Fruit fly (Drosophila melanogaster): Measurements from ENCODE around the gene CG12516.

The CG12516 gene

DNA sequence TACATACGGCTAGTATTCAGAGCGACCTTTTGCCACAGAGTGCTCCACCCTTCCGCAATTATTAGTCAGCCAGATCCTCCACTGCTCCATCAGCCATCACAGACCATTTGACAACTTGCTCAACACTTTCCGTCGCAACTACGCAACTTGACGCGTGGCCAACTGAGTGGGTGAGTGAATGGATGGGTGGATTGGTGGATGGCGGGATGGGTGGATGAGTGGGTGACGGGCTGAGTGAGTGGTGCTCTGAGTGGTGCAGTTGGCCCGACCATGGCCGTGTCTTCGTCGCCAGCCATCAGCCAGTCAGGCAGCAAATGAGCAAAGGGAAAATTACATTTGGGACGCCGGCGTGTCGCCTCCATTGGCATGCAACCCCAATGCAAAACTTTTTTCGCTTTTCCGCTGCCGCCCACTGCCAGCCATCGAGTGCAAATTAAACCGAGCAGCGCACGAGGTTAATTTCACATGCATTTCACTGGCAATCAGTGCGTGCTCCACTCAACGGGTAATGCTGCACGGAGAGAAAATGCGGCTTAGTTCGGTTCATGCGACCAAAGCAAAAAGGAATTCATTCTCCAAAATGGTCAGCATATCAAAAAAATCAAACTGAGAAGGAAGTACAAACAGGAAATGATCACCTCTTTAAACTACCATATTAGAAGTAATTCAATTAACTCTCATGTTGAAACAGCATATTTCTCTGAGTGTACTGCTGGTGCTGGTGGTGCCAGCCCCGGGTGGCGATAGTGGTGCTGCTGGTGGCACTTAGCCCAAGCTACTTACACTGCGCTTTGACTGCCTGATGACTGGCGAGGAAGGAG is 3.7 kb upstream of the CG12516 start:
- TF ChIP-seq ttk (optimal IDR thresholded peaks at IDR 0.05) (no peak), insv (optimal IDR thresholded peaks at IDR 0.05) (no peak), psq (optimal IDR thresholded peaks at IDR 0.05) (no peak), h (optimal IDR thresholded peaks at IDR 0.05) (no peak), Sin3A (optimal IDR thresholded peaks at IDR 0.05) (no peak), Myc (optimal IDR thresholded peaks at IDR 0.05) (no peak)

- TF ChIP-seq Myc (optimal IDR thresholded peaks at IDR 0.05) (no peak), insv (optimal IDR thresholded peaks at IDR 0.05) (no peak), Sin3A (optimal IDR thresholded peaks at IDR 0.05) (no peak), psq (optimal IDR thresholded peaks at IDR 0.05) (no peak), ttk (optimal IDR thresholded peaks at IDR 0.05) (no peak), h (optimal IDR thresholded peaks at IDR 0.05) (no peak)
These were observed 1.6 kb upstream of the CG12516 start for dm6 chr3R:28305959-28306358.

DNA sequence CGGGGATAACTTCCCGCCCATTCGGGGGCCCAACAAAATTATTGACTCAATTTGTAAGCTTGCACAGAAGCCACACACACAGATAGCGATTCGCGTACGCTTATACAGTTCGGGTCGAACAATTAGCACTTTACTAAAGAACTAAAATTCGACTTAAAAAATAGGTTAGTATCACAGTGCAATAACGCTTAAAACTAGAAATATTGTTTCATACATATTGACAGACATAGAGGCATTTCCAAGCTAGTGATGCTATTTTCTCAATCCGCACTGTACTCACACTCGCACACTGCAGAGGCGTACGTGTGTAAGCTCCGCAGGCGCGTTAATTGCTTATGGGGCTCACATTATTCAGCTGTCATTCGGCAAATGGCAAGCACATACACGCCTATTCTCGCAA is 6.9 kb downstream of the CG12516 start:
- TF ChIP-seq Myc (optimal IDR thresholded peaks at IDR 0.05): no peak
- no peak for TF ChIP-seq psq (optimal IDR thresholded peaks at IDR 0.05)
- TF ChIP-seq Sin3A (optimal IDR thresholded peaks at IDR 0.05): no peak
- TF ChIP-seq h (optimal IDR thresholded peaks at IDR 0.05): no peak
- no peak for TF ChIP-seq ttk (optimal IDR thresholded peaks at IDR 0.05)
- TF ChIP-seq insv (optimal IDR thresholded peaks at IDR 0.05): no peak

DNA sequence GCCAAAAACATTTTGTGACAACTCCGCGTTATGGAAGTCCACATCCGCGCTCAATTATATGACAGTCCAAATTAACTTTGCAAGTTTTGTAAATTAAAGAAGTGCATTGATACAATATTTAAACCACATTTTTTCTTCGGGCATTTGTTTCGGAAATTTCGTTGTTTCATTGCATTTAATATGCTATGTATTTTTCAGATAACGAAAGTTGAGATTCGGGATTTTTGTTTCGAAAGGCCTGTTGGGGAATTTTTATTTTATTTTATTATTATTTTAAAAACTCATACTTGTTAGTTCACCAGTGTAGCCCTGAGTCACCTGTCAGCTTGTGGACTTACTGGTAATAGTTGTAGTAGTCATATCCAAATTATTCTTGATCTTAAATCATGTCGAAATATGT is 10.7 kb downstream of the CG12516 start, which contains the start of gene UQCR-14L:
Gene UQCR-14L, plus strand, starts transcription at position 301 of the 400 bp plus-strand sequence.
- TF ChIP-seq psq (optimal IDR thresholded peaks at IDR 0.05) (no peak), Sin3A (optimal IDR thresholded peaks at IDR 0.05) (no peak), ttk (optimal IDR thresholded peaks at IDR 0.05) (no peak), Myc (optimal IDR thresholded peaks at IDR 0.05) (no peak), insv (optimal IDR thresholded peaks at IDR 0.05) (no peak), h (optimal IDR thresholded peaks at IDR 0.05) (no peak)

DNA sequence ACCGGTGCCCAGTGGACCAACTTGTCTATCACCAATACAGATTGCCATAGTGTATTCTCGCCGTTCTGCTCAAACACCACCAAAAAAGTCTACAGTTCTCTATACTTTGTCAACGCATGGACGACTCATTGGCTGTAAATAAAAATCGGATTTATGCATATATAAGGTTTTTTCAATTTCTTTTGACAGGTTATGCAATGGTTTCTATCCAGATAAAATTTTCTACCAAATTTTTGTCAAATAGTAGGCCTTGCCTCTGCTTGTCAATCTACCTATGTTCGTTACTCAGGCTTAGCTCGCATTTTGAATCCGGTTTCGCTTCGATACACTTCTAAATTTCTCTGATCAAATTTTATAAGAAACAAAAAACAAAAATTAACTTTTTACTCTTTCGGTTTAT is 11.9 kb downstream of the CG12516 start, which contains the start of gene Mst98Cb:
Gene Mst98Cb, plus strand, starts transcription at position 301 of the 400 bp plus-strand sequence.
- TF ChIP-seq Myc (optimal IDR thresholded peaks at IDR 0.05) (no peak), insv (optimal IDR thresholded peaks at IDR 0.05) (no peak), psq (optimal IDR thresholded peaks at IDR 0.05) (no peak), h (optimal IDR thresholded peaks at IDR 0.05) (no peak), ttk (optimal IDR thresholded peaks at IDR 0.05) (no peak), Sin3A (optimal IDR thresholded peaks at IDR 0.05) (no peak)

dm6 chr3R:28291038-28291437 is 13.4 kb downstream of the CG12516 start, which contains the start of gene Mst98Ca:
Gene Mst98Ca (plus strand): TSS chr3R:28291338.
- TF ChIP-seq insv (optimal IDR thresholded peaks at IDR 0.05): no peak
- no peak for TF ChIP-seq psq (optimal IDR thresholded peaks at IDR 0.05)
- no peak for TF ChIP-seq ttk (optimal IDR thresholded peaks at IDR 0.05)
- no peak for TF ChIP-seq Myc (optimal IDR thresholded peaks at IDR 0.05)
- no peak for TF ChIP-seq h (optimal IDR thresholded peaks at IDR 0.05)
- TF ChIP-seq Sin3A (optimal IDR thresholded peaks at IDR 0.05): no peak

DNA sequence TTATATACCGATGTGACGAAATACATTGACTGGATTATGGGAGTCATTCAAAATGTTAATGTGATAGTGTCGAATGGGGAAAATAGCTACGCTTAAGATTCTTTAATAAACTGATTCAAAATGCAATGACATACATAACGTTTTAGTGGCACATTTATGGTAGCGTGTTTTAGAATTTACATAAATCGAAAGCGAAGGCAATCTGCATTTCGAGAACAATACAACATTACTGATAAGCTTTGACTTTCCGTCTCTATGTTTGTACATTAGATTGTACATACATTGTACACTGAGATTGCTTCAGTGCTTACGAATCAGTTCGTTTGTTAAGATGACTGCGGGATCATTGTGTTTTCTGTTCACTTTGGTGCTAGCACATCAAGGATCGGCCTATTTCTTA is 21.0 kb downstream of the CG12516 start, which contains the start of gene CG34437:
Gene CG34437, plus strand, starts transcription at position 301 of the 400 bp plus-strand sequence.
- no peak for TF ChIP-seq ttk (optimal IDR thresholded peaks at IDR 0.05)
- TF ChIP-seq insv (optimal IDR thresholded peaks at IDR 0.05): no peak
- no peak for TF ChIP-seq psq (optimal IDR thresholded peaks at IDR 0.05)
- no peak for TF ChIP-seq Myc (optimal IDR thresholded peaks at IDR 0.05)

DNA sequence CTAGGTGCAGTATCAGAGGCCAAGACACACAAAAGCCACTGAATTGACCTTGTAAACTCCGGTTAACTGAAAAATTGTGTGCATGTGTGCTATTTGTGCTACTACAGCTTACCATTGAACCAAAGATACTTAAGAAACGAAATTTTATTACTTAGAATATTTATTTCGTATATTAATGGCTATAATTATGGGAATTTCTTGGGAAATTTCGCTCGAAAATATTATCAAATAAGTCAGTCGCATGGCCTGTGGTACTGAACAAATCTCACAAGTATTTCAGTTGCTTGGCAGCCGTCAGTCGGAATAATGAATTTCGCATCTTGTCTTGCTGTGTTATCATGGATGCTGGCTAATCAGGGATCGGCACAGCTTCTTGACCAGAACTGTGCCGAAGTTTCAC is 22.1 kb downstream of the CG12516 start, which contains the start of gene CG34436:
Gene CG34436, plus strand, starts transcription at position 301 of the 400 bp plus-strand sequence.
- TF ChIP-seq Myc (optimal IDR thresholded peaks at IDR 0.05) (no peak), h (optimal IDR thresholded peaks at IDR 0.05) (no peak), psq (optimal IDR thresholded peaks at IDR 0.05) (no peak), ttk (optimal IDR thresholded peaks at IDR 0.05) (no peak), insv (optimal IDR thresholded peaks at IDR 0.05) (no peak), Sin3A (optimal IDR thresholded peaks at IDR 0.05) (no peak)

dm6 chr3R:28264673-28265072 is 39.7 kb downstream of the CG12516 start, which contains the start of gene CG43124:
Gene CG43124 (minus strand): TSS chr3R:28264773.
- TF ChIP-seq psq (optimal IDR thresholded peaks at IDR 0.05) (no peak), h (optimal IDR thresholded peaks at IDR 0.05) (no peak), insv (optimal IDR thresholded peaks at IDR 0.05) (no peak), Sin3A (optimal IDR thresholded peaks at IDR 0.05) (no peak), ttk (optimal IDR thresholded peaks at IDR 0.05) (no peak), Myc (optimal IDR thresholded peaks at IDR 0.05) (no peak)

DNA sequence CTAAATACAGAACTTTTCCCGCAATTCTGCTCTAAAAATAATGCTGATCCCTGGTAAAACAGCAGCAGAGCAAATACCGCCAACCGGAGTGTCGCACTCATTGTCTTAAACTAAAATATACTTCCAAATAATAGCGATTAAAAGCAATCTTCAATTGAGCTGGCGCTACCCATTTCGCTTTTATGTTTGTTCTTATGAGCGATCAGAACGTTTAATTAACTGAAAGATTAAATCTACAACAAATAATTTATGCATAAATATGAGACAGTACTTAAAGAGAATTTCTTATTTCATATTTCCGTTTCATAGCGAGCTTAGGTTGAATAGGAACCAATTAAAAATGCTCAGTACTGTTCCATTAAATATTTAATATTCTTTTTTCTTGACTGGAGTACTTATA is 40.9 kb downstream of the CG12516 start, which contains the start of gene CG43125:
Gene CG43125, minus strand, starts transcription at position 101 of the 400 bp plus-strand sequence.
- no peak for TF ChIP-seq ttk (optimal IDR thresholded peaks at IDR 0.05)
- TF ChIP-seq h (optimal IDR thresholded peaks at IDR 0.05): no peak
- TF ChIP-seq Myc (optimal IDR thresholded peaks at IDR 0.05): no peak
- TF ChIP-seq insv (optimal IDR thresholded peaks at IDR 0.05): no peak
- TF ChIP-seq Sin3A (optimal IDR thresholded peaks at IDR 0.05): no peak
- TF ChIP-seq psq (optimal IDR thresholded peaks at IDR 0.05): no peak
